Worm (Caenorhabditis elegans) whole organism, young adult: ENCODE results near the gene pho-6.

Experiments used
- B0035.1 ChIP-seq: sonication (generic microtip); optimal IDR thresholded peaks from 2 replicates; lab custom pipeline; 2016; ENCODE audit warnings: missing genetic modification characterization, mild to moderate bottlenecking, missing compliant biosample characterization, missing genotype, missing genetic modification reagents
- B0336.3 ChIP-seq: fragments of 200-800 bp; sonication (Bioruptor generic); IDR thresholded peaks from 2 replicates; pipeline ENCODE4 v1.3.6; 2022; ENCODE audit warnings: missing genetic modification characterization, missing compliant biosample characterization
- D2030.7 ChIP-seq: fragments of 200-800 bp; sonication (Bioruptor generic); IDR thresholded peaks from 2 replicates; pipeline ENCODE4 v1.3.6; 2022; ENCODE audit warnings: missing genetic modification reagents, missing genetic modification characterization, missing compliant biosample characterization
- F10E7.11 ChIP-seq: sonication (generic microtip); optimal IDR thresholded peaks from 2 replicates; lab custom pipeline; 2017; ENCODE audit warnings: mild to moderate bottlenecking, missing genetic modification characterization, moderate library complexity, missing compliant biosample characterization
- F22D6.2 ChIP-seq: sonication (generic microtip); optimal IDR thresholded peaks from 2 replicates; lab custom pipeline; 2016; ENCODE audit warnings: mild to moderate bottlenecking, missing genetic modification characterization, missing compliant biosample characterization
- F37B4.10 ChIP-seq: fragments of 200-800 bp; sonication (Bioruptor generic); IDR thresholded peaks from 2 replicates; pipeline ENCODE4 v1.3.6; 2022; ENCODE audit warnings: missing genetic modification characterization, missing compliant biosample characterization
- F57A8.1 ChIP-seq: fragments of 200-800 bp; sonication (Bioruptor generic); optimal IDR thresholded peaks from 2 replicates; lab custom pipeline; 2018; ENCODE audit warnings: mild to moderate bottlenecking, missing genetic modification characterization, moderate library complexity, missing compliant biosample characterization
- Y53G8AR.9 ChIP-seq: fragments of 200-800 bp; sonication (Bioruptor generic); conservative IDR thresholded peaks from 2 replicates; pipeline ENCODE4 v1.3.6; 2022; ENCODE audit warnings: missing genetic modification reagents, missing genetic modification characterization, missing compliant biosample characterization
- Y67H2A.10 ChIP-seq: fragments of 200-800 bp; sonication (Bioruptor generic); conservative IDR thresholded peaks from 2 replicates; pipeline ENCODE4 v1.3.6; 2022; ENCODE audit warnings: missing genetic modification reagents, missing genetic modification characterization, missing compliant biosample characterization
- Y95B8A.8 ChIP-seq: fragments of 200-800 bp; sonication (Bioruptor generic); IDR thresholded peaks from 2 replicates; pipeline ENCODE4 v1.3.6; 2022; ENCODE audit warnings: missing genetic modification reagents, missing genetic modification characterization, missing compliant biosample characterization
- athp-1 ChIP-seq: sonication (generic microtip); optimal IDR thresholded peaks from 2 replicates; lab custom pipeline; 2017; ENCODE audit warnings: mild to moderate bottlenecking, missing genetic modification characterization, missing compliant biosample characterization
- attf-6 ChIP-seq: fragments of 200-800 bp; sonication (Bioruptor generic); IDR thresholded peaks from 2 replicates; pipeline ENCODE4 v1.3.6; 2022; ENCODE audit warnings: missing genetic modification reagents, missing genetic modification characterization, missing compliant biosample characterization
- cebp-2 ChIP-seq: fragments of 200-800 bp; sonication (Bioruptor generic); IDR thresholded peaks from 2 replicates; pipeline ENCODE4 v1.3.6; 2022; ENCODE audit warnings: missing genetic modification characterization, missing compliant biosample characterization
- ceh-27 ChIP-seq: fragments of 200-800 bp; sonication (Bioruptor generic); optimal IDR thresholded peaks from 2 replicates; lab custom pipeline; 2018; ENCODE audit warnings: mild to moderate bottlenecking, missing genetic modification characterization, moderate library complexity, missing compliant biosample characterization
- ceh-40 ChIP-seq: fragments of 200-800 bp; sonication (Bioruptor generic); IDR thresholded peaks from 2 replicates; pipeline ENCODE4 v1.3.6; 2022; ENCODE audit warnings: missing genetic modification characterization, missing compliant biosample characterization
- ceh-58 ChIP-seq: fragments of 200-800 bp; sonication (Bioruptor generic); IDR thresholded peaks from 2 replicates; pipeline ENCODE4 v1.3.6; 2022; ENCODE audit warnings: missing genetic modification characterization, missing compliant biosample characterization
- ceh-91 ChIP-seq: fragments of 200-800 bp; sonication (Bioruptor generic); IDR thresholded peaks from 2 replicates; pipeline ENCODE4 v1.3.6; 2022; ENCODE audit warnings: missing genetic modification reagents, missing genetic modification characterization, missing compliant biosample characterization
- chd-7 ChIP-seq: sonication (generic microtip); optimal IDR thresholded peaks from 2 replicates; lab custom pipeline; 2016; ENCODE audit warnings: mild to moderate bottlenecking, missing genetic modification characterization, moderate library complexity, missing compliant biosample characterization
- die-1 ChIP-seq: sonication (generic microtip); optimal IDR thresholded peaks from 2 replicates; lab custom pipeline; 2016; ENCODE audit warnings: missing genotype, mild to moderate bottlenecking, missing genetic modification characterization, missing compliant biosample characterization
- dox-1 ChIP-seq: fragments of 200-800 bp; sonication (Bioruptor generic); IDR thresholded peaks from 2 replicates; pipeline ENCODE4 v1.3.6; 2022; ENCODE audit warnings: missing genetic modification reagents, missing genetic modification characterization, missing compliant biosample characterization
- egl-18 ChIP-seq: fragments of 200-800 bp; sonication (Bioruptor generic); IDR thresholded peaks from 2 replicates; pipeline ENCODE4 v1.3.6; 2022; ENCODE audit warnings: missing genetic modification reagents, missing genetic modification characterization, missing compliant biosample characterization
- egrh-3 ChIP-seq: fragments of 200-800 bp; sonication (Bioruptor generic); IDR thresholded peaks from 2 replicates; pipeline ENCODE4 v1.3.6; 2022; ENCODE audit warnings: missing genetic modification reagents, missing genetic modification characterization, missing compliant biosample characterization
- ekl-4 ChIP-seq: fragments of 200-800 bp; sonication (Bioruptor generic); IDR thresholded peaks from 2 replicates; pipeline ENCODE4 v1.3.6; 2022; ENCODE audit warnings: missing genetic modification reagents, missing genetic modification characterization, missing compliant biosample characterization
- ets-4 ChIP-seq: fragments of 200-800 bp; sonication (Bioruptor generic); optimal IDR thresholded peaks from 2 replicates; lab custom pipeline; 2018; ENCODE audit warnings: mild to moderate bottlenecking, missing genetic modification characterization, missing compliant biosample characterization
- him-1 ChIP-seq: sonication (generic microtip); optimal IDR thresholded peaks from 2 replicates; lab custom pipeline; 2016; ENCODE audit warnings: missing genotype, missing genetic modification reagents, missing genetic modification characterization, missing compliant biosample characterization
- hlh-26 ChIP-seq: fragments of 200-800 bp; sonication (Bioruptor generic); conservative IDR thresholded peaks from 2 replicates; pipeline ENCODE4 v1.3.6; 2022; ENCODE audit warnings: missing genetic modification reagents, missing genetic modification characterization, missing compliant biosample characterization
- hrde-1 ChIP-seq: sonication (generic microtip); optimal IDR thresholded peaks from 2 replicates; lab custom pipeline; 2016; ENCODE audit warnings: missing genetic modification characterization, mild to moderate bottlenecking, missing compliant biosample characterization, moderate library complexity, missing genotype, missing genetic modification reagents, borderline replicate concordance
- let-607 ChIP-seq, 2 experiments: fragments of 200-800 bp in 1 of 2; sonication (Bioruptor generic) in 1 of 2; sonication (generic microtip) in 1 of 2; optimal IDR thresholded peaks; 2 replicates each; lab custom pipeline; 2016 to 2018; ENCODE audit warnings: mild to moderate bottlenecking in 2 of 2, missing compliant biosample characterization in 2 of 2, missing genetic modification characterization in 2 of 2, moderate library complexity in 2 of 2, missing genotype in 1 of 2
- lin-35 ChIP-seq, 3 experiments: fragments of 150-350 bp in 2 of 3; sonication (generic microtip) in 1 of 3; optimal IDR thresholded peaks; 2 replicates each; lab custom pipeline; 2014 to 2018; ENCODE audit warnings: missing biosample characterization in 3 of 3, missing genetic modification characterization in 3 of 3, missing genetic modification reagents in 3 of 3
- lir-1 ChIP-seq: fragments of 200-800 bp; sonication (Bioruptor generic); conservative IDR thresholded peaks from 2 replicates; pipeline ENCODE4 v1.3.6; 2022; ENCODE audit warnings: missing genetic modification reagents, missing genetic modification characterization, missing compliant biosample characterization
- lsl-1 ChIP-seq: fragments of 200-800 bp; sonication (Bioruptor generic); optimal IDR thresholded peaks from 2 replicates; lab custom pipeline; 2018; ENCODE audit warnings: mild to moderate bottlenecking, missing genetic modification characterization, moderate library complexity, missing compliant biosample characterization
- madf-10 ChIP-seq: sonication (generic microtip); optimal IDR thresholded peaks from 2 replicates; lab custom pipeline; 2016; ENCODE audit warnings: mild to moderate bottlenecking, missing genetic modification characterization, missing compliant biosample characterization
- madf-6 ChIP-seq: fragments of 200-800 bp; sonication (Bioruptor generic); IDR thresholded peaks from 2 replicates; pipeline ENCODE4 v1.3.6; 2022; ENCODE audit warnings: missing genetic modification reagents, missing genetic modification characterization, missing compliant biosample characterization
- madf-8 ChIP-seq: fragments of 200-800 bp; sonication (Bioruptor generic); conservative IDR thresholded peaks from 2 replicates; pipeline ENCODE4 v1.3.6; 2022; ENCODE audit warnings: missing genetic modification reagents, missing genetic modification characterization, missing compliant biosample characterization
- mcd-1 ChIP-seq: fragments of 200-800 bp; sonication (Bioruptor generic); IDR thresholded peaks from 2 replicates; pipeline ENCODE4 v1.3.6; 2022; ENCODE audit warnings: missing genetic modification reagents, missing genetic modification characterization, missing compliant biosample characterization
- mxl-1 ChIP-seq: sonication (generic microtip); optimal IDR thresholded peaks from 2 replicates; lab custom pipeline; 2016; ENCODE audit warnings: missing genetic modification characterization, missing compliant biosample characterization
- nfya-1 ChIP-seq: sonication (generic microtip); optimal IDR thresholded peaks from 2 replicates; lab custom pipeline; 2017; ENCODE audit warnings: antibody characterized with exemption, missing compliant biosample characterization, missing genetic modification characterization, borderline replicate concordance; ENCODE audit not compliant: insufficient read depth
- nhr-90 ChIP-seq: sonication (generic microtip); optimal IDR thresholded peaks from 2 replicates; lab custom pipeline; 2016; ENCODE audit warnings: missing genotype, mild to moderate bottlenecking, missing genetic modification characterization, missing compliant biosample characterization
- rcor-1 ChIP-seq: fragments of 200-800 bp; sonication (Bioruptor generic); IDR thresholded peaks from 2 replicates; pipeline ENCODE4 v1.3.6; 2022; ENCODE audit warnings: missing genetic modification reagents, missing genetic modification characterization, missing compliant biosample characterization
- rpc-1 ChIP-seq, 2 experiments: fragments of 150-350 bp in 1 of 2; sonication (generic microtip) in 1 of 2; optimal IDR thresholded peaks; 2 replicates each; lab custom pipeline; 2014 to 2018; ENCODE audit warnings: missing biosample characterization in 1 of 2, missing genetic modification characterization in 1 of 2, missing genetic modification reagents in 1 of 2, missing genotype in 1 of 2
- sdz-38 ChIP-seq: sonication (generic microtip); optimal IDR thresholded peaks from 2 replicates; lab custom pipeline; 2016; ENCODE audit warnings: missing genotype, missing genetic modification characterization, missing compliant biosample characterization
- somi-1 ChIP-seq: fragments of 200-800 bp; sonication (Bioruptor generic); optimal IDR thresholded peaks from 2 replicates; lab custom pipeline; 2018; ENCODE audit warnings: mild to moderate bottlenecking, missing genetic modification characterization, missing compliant biosample characterization
- sptf-2 ChIP-seq: fragments of 200-800 bp; sonication (Bioruptor generic); optimal IDR thresholded peaks from 2 replicates; lab custom pipeline; 2018; ENCODE audit warnings: mild to moderate bottlenecking, missing genetic modification characterization, missing compliant biosample characterization
- unc-130 ChIP-seq: sonication (generic microtip); optimal IDR thresholded peaks from 2 replicates; lab custom pipeline; 2016; ENCODE audit warnings: missing genetic modification reagents, missing genetic modification characterization, missing compliant biosample characterization
- unc-62 ChIP-seq: fragments of 150-350 bp; optimal IDR thresholded peaks from 2 replicates; lab custom pipeline; 2014; ENCODE audit warnings: missing biosample characterization, missing genetic modification reagents, missing genetic modification characterization
- ztf-26 ChIP-seq: sonication (generic microtip); optimal IDR thresholded peaks from 2 replicates; lab custom pipeline; 2017; ENCODE audit warnings: missing genetic modification characterization, missing compliant biosample characterization
- ztf-28 ChIP-seq: fragments of 200-800 bp; sonication (Bioruptor generic); IDR thresholded peaks from 2 replicates; pipeline ENCODE4 v1.3.6; 2022; ENCODE audit warnings: missing genetic modification reagents, missing genetic modification characterization, missing compliant biosample characterization
- ztf-3 ChIP-seq: fragments of 200-800 bp; sonication (Bioruptor generic); optimal IDR thresholded peaks from 2 replicates; lab custom pipeline; 2018; ENCODE audit warnings: mild to moderate bottlenecking, missing genetic modification characterization, missing compliant biosample characterization

Gene pho-6

DNA sequence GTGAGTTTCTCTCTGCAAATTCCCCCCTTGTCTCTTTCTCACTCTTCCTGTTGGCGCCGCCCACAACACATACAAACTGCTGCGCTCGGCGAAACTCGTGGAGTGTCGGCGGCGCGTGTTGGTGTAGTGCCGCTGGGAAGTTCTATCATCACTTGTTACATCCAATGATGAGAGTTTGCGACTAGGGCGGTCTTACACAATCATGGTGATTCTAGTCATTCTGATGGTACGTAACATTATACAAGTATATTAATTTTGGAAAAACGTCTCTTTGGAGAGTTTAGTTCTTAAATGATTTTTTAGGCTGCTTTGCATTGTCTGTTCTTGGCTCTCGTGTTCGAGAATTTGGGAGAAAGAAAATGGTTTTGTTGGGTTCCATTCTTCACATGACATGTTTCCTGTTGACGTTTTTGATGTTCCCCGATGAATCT is 45.3 kb downstream of the pho-6 start (continued):
- TF ChIP-seq him-1 (peak; percentile 99), ceh-91 (GFP tag; lab: Robert Waterston, UW) (peak; percentile 47), sdz-38 (tag; lab: Kevin White, UChicago) (peak; percentile 54), lin-35 (GFP tag; optimal IDR thresholded peaks at IDR 0.05; lab: Kevin White, UChicago) (peak in 2 of 3 experiments; percentile 16 to 80), B0336.3 (GFP tag; lab: Robert Waterston, UW) (peak; percentile 96), die-1 (tag; lab: Kevin White, UChicago) (peak; percentile 55), Y53G8AR.9 (GFP tag; lab: Robert Waterston, UW) (peak; percentile 85), ceh-40 (no peak), ztf-28 (GFP tag; lab: Robert Waterston, UW) (0 out of 2 replicates have a peak, but pooled peaks have one; percentile 56), mcd-1 (peak; percentile 86), ztf-3 (GFP tag; lab: Kevin White, UChicago) (peak; percentile 15), lir-1 (GFP tag; lab: Robert Waterston, UW) (0 out of 2 replicates have a peak, but pooled peaks have one; percentile 10), somi-1 (GFP tag; lab: Kevin White, UChicago) (peak; percentile 17), cebp-2 (GFP tag; lab: Robert Waterston, UW) (0 out of 2 replicates have a peak, but pooled peaks have one; percentile 32), B0035.1 (tag; lab: Kevin White, UChicago) (peak; percentile 15), D2030.7 (GFP tag; lab: Robert Waterston, UW) (peak; percentile 95), madf-8 (GFP tag; lab: Robert Waterston, UW) (peak; percentile 66), mxl-1 (no peak), F37B4.10 (no peak), Y67H2A.10 (GFP tag; lab: Robert Waterston, UW) (no peak), lsl-1 (GFP tag; lab: Kevin White, UChicago) (peak; percentile 81), ceh-58 (GFP tag; lab: Robert Waterston, UW) (no peak), egl-18 (0 out of 2 replicates have a peak, but pooled peaks have one; percentile 9), egrh-3 (GFP tag; lab: Robert Waterston, UW) (peak; percentile 50; the same call in 1 of the 2 replicates), Y95B8A.8 (no peak), athp-1 (tag; lab: Kevin White, UChicago) (peak; percentile 71), let-607 (tag; optimal IDR thresholded peaks at IDR 0.05; lab: Kevin White, UChicago) (peak; percentile 43 to 59), F10E7.11 (tag; lab: Kevin White, UChicago) (peak; percentile 55), madf-6 (GFP tag; lab: Robert Waterston, UW) (peak; percentile 93), nfya-1 (tag; lab: Kevin White, UChicago) (no peak), rpc-1 (optimal IDR thresholded peaks at IDR 0.05; lab: Kevin White, UChicago) (peak; percentile 10), rpc-1 (tag; optimal IDR thresholded peaks at IDR 0.05; lab: Kevin White, UChicago) (peak; percentile 18), dox-1 (GFP tag; lab: Robert Waterston, UW) (peak; percentile 96), ceh-27 (GFP tag; lab: Kevin White, UChicago) (peak; percentile 67), chd-7 (peak; percentile 78), ets-4 (GFP tag; lab: Kevin White, UChicago) (peak; percentile 34), madf-10 (tag; lab: Kevin White, UChicago) (peak; percentile 82), F22D6.2 (tag; lab: Kevin White, UChicago) (peak; percentile 27), unc-130 (GFP tag; lab: Kevin White, UChicago) (peak; percentile 79), ekl-4 (peak; percentile 94), attf-6 (GFP tag; lab: Robert Waterston, UW) (peak; percentile 95; the same call in 1 of the 2 replicates), sptf-2 (peak; percentile 93), F57A8.1 (GFP tag; lab: Kevin White, UChicago) (no peak), nhr-90 (peak; percentile 58), hrde-1 (tag; lab: Kevin White, UChicago) (peak; percentile 89), unc-62 (no peak), hlh-26 (GFP tag; lab: Robert Waterston, UW) (no peak), ztf-26 (no peak), rcor-1 (peak; percentile 95)
